Fruit fly (Drosophila melanogaster) whole organism, embryonic: ENCODE data around the gene ttm50.

Experiments
- B-H2 ChIP-seq: fragments of 200-800 bp; sonication (Bioruptor generic); optimal IDR thresholded peaks from 2 replicates; lab custom pipeline; 2018; ENCODE audit warnings: missing biosample characterization, mild to moderate bottlenecking, missing genetic modification characterization
- CG10431 ChIP-seq: fragments of 200-800 bp; sonication (Bioruptor generic); optimal IDR thresholded peaks from 3 replicates; lab custom pipeline; 2018; ENCODE audit warnings: missing biosample characterization, mild to moderate bottlenecking, missing genetic modification characterization
- CG11504 ChIP-seq: fragments of 200-800 bp; sonication (Bioruptor generic); optimal IDR thresholded peaks from 3 replicates; lab custom pipeline; 2019; ENCODE audit warnings: missing biosample characterization, mild to moderate bottlenecking, missing genetic modification characterization, moderate library complexity
- CG12299 ChIP-seq: fragments of 200-800 bp; sonication (Bioruptor generic); optimal IDR thresholded peaks from 2 replicates; lab custom pipeline; 2018; ENCODE audit warnings: missing biosample characterization, mild to moderate bottlenecking, missing genetic modification characterization
- CG13424 ChIP-seq: fragments of 200-800 bp; sonication (Bioruptor generic); optimal IDR thresholded peaks from 2 replicates; lab custom pipeline; 2019; ENCODE audit warnings: missing biosample characterization, mild to moderate bottlenecking, missing genetic modification characterization, moderate library complexity
- CG13894 ChIP-seq: fragments of 200-800 bp; sonication (Bioruptor generic); optimal IDR thresholded peaks from 3 replicates; lab custom pipeline; 2018; ENCODE audit warnings: missing biosample characterization, mild to moderate bottlenecking, missing genetic modification characterization, moderate library complexity
- CG14441 ChIP-seq: fragments of 200-800 bp; sonication (Bioruptor generic); IDR thresholded peaks from 2 replicates; pipeline ENCODE4 v1.3.6; 2022; ENCODE audit warnings: missing biosample characterization, missing genetic modification characterization
- CG1647 ChIP-seq: fragments of 200-800 bp; sonication (Bioruptor generic); optimal IDR thresholded peaks from 3 replicates; lab custom pipeline; 2016; ENCODE audit warnings: missing biosample characterization, missing genetic modification characterization
- CG17361 ChIP-seq: fragments of 200-800 bp; sonication (Bioruptor generic); IDR thresholded peaks from 3 replicates; pipeline ENCODE4 v1.3.6; 2022; ENCODE audit warnings: missing biosample characterization, missing genetic modification characterization
- CG18476 ChIP-seq: fragments of 200-800 bp; sonication (Bioruptor generic); optimal IDR thresholded peaks from 2 replicates; lab custom pipeline; 2016; ENCODE audit warnings: missing biosample characterization, mild to moderate bottlenecking, missing genetic modification characterization
- CG18599 ChIP-seq: fragments of 200-800 bp; sonication (Bioruptor generic); optimal IDR thresholded peaks from 3 replicates; lab custom pipeline; 2017; ENCODE audit warnings: missing biosample characterization, missing genetic modification characterization, mild to moderate bottlenecking, moderate library complexity, missing genetic modification reagents
- CG2120 ChIP-seq: fragments of 200-800 bp; sonication (Bioruptor generic); optimal IDR thresholded peaks from 3 replicates; lab custom pipeline; 2016; ENCODE audit warnings: missing biosample characterization, missing genetic modification characterization
- CG2678 ChIP-seq: fragments of 200-800 bp; sonication (Bioruptor generic); optimal IDR thresholded peaks from 3 replicates; lab custom pipeline; 2019; ENCODE audit warnings: missing biosample characterization, mild to moderate bottlenecking, missing genetic modification characterization, moderate library complexity
- CG32532 ChIP-seq: fragments of 200-800 bp; sonication (Bioruptor generic); IDR thresholded peaks from 2 replicates; pipeline ENCODE4 v1.3.6; 2022; ENCODE audit warnings: missing biosample characterization, missing genetic modification characterization
- CG33213 ChIP-seq: fragments of 200-800 bp; sonication (Bioruptor generic); optimal IDR thresholded peaks from 3 replicates; lab custom pipeline; 2016; ENCODE audit warnings: missing biosample characterization, missing genetic modification characterization
- CG7556 ChIP-seq: fragments of 200-800 bp; sonication (Bioruptor generic); optimal IDR thresholded peaks from 2 replicates; lab custom pipeline; 2017; ENCODE audit warnings: missing biosample characterization, mild to moderate bottlenecking, missing genetic modification characterization
- CG7839 ChIP-seq: fragments of 200-800 bp; sonication (Bioruptor generic); optimal IDR thresholded peaks from 3 replicates; lab custom pipeline; 2018; ENCODE audit warnings: missing biosample characterization, mild to moderate bottlenecking, missing genetic modification characterization, moderate library complexity
- CG9609 ChIP-seq: fragments of 200-800 bp; sonication (Bioruptor generic); optimal IDR thresholded peaks from 3 replicates; lab custom pipeline; 2016; ENCODE audit warnings: missing biosample characterization, missing genetic modification characterization
- CoRest ChIP-seq: fragments of 200-800 bp; sonication (Bioruptor generic); optimal IDR thresholded peaks from 3 replicates; lab custom pipeline; 2018; ENCODE audit warnings: missing biosample characterization, mild to moderate bottlenecking, missing genetic modification characterization, moderate library complexity
- Dad ChIP-seq: fragments of 200-800 bp; sonication (Bioruptor generic); optimal IDR thresholded peaks from 3 replicates; lab custom pipeline; 2016; ENCODE audit warnings: missing biosample characterization, missing genetic modification characterization
- Dbx ChIP-seq: fragments of 200-800 bp; sonication (Bioruptor generic); IDR thresholded peaks from 3 replicates; pipeline ENCODE4 v1.3.6; 2022; ENCODE audit warnings: missing biosample characterization, missing genetic modification characterization
- HLH3B ChIP-seq: fragments of 200-800 bp; sonication (Bioruptor generic); IDR thresholded peaks from 2 replicates; pipeline ENCODE4 v1.3.6; 2022; ENCODE audit warnings: missing biosample characterization, missing genetic modification characterization
- Med ChIP-seq: fragments of 200-800 bp; sonication (Bioruptor generic); peaks from one replicate; lab custom pipeline; 2016; ENCODE audit warnings: missing biosample characterization, missing genetic modification characterization, mild to moderate bottlenecking, inconsistent platforms, moderate library complexity
- Nf-YB ChIP-seq: fragments of 200-800 bp; sonication (Bioruptor generic); optimal IDR thresholded peaks from 3 replicates; lab custom pipeline; 2019; ENCODE audit warnings: missing biosample characterization, mild to moderate bottlenecking, missing genetic modification characterization, moderate library complexity
- NfI ChIP-seq: fragments of 200-800 bp; sonication (Bioruptor generic); optimal IDR thresholded peaks from 3 replicates; lab custom pipeline; 2018; ENCODE audit warnings: missing biosample characterization, mild to moderate bottlenecking, missing genetic modification characterization, moderate library complexity
- Ptx1 ChIP-seq: fragments of 200-800 bp; sonication (Bioruptor generic); IDR thresholded peaks from 2 replicates; pipeline ENCODE4 v1.3.6; 2022; ENCODE audit warnings: missing biosample characterization, missing genetic modification characterization
- Rfx ChIP-seq: fragments of 200-800 bp; sonication (Bioruptor generic); IDR thresholded peaks from 2 replicates; pipeline ENCODE4 v1.3.6; 2022; ENCODE audit warnings: missing biosample characterization, missing genetic modification characterization
- Scr ChIP-seq: fragments of 200-800 bp; sonication (Bioruptor generic); IDR thresholded peaks from 2 replicates; pipeline ENCODE4 v1.3.6; 2022; ENCODE audit warnings: missing biosample characterization, missing genetic modification characterization; ENCODE audit not compliant: partially characterized antibody
- Tbp ChIP-seq: fragments of >200 bp; optimal IDR thresholded peaks from 2 replicates; lab custom pipeline; 2018; ENCODE audit warnings: missing biosample characterization, missing genetic modification characterization
- abd-A ChIP-seq: fragments of 200-800 bp; sonication (Bioruptor generic); optimal IDR thresholded peaks from 3 replicates; lab custom pipeline; 2019; ENCODE audit warnings: missing biosample characterization, mild to moderate bottlenecking, missing genetic modification characterization, moderate library complexity
- aop ChIP-seq: fragments of 200-800 bp; sonication (Bioruptor generic); IDR thresholded peaks from 2 replicates; pipeline ENCODE4 v1.3.6; 2022; ENCODE audit warnings: missing biosample characterization, missing genetic modification characterization
- cad ChIP-seq: fragments of >200 bp; optimal IDR thresholded peaks from 2 replicates; lab custom pipeline; 2017; ENCODE audit warnings: missing biosample characterization, missing genetic modification characterization
- cwo ChIP-seq: fragments of 200-800 bp; sonication (Bioruptor generic); optimal IDR thresholded peaks from 3 replicates; lab custom pipeline; 2017; ENCODE audit warnings: missing biosample characterization, missing genetic modification characterization, mild to moderate bottlenecking, moderate library complexity, missing genetic modification reagents
- dmrt99B ChIP-seq: fragments of 200-800 bp; sonication (Bioruptor generic); optimal IDR thresholded peaks from 2 replicates; lab custom pipeline; 2018; ENCODE audit warnings: missing biosample characterization, mild to moderate bottlenecking, missing genetic modification characterization, moderate library complexity
- dysf ChIP-seq: fragments of 200-800 bp; sonication (Bioruptor generic); IDR thresholded peaks from 3 replicates; pipeline ENCODE4 v1.3.6; 2022; ENCODE audit warnings: missing biosample characterization, missing genetic modification characterization
- grau ChIP-seq: fragments of 200-800 bp; optimal IDR thresholded peaks from 3 replicates; lab custom pipeline; 2019; ENCODE audit warnings: missing biosample characterization, mild to moderate bottlenecking, missing genetic modification characterization, moderate library complexity
- insv ChIP-seq, 2 experiments: fragments of 200-800 bp; sonication (Bioruptor generic); optimal IDR thresholded peaks; 3 replicates each; lab custom pipeline; 2016 to 2018; ENCODE audit warnings: missing biosample characterization in 2 of 2, missing genetic modification characterization in 2 of 2
- kah ChIP-seq: fragments of 200-800 bp; sonication (Bioruptor generic); optimal IDR thresholded peaks from 2 replicates; lab custom pipeline; 2018; ENCODE audit warnings: missing biosample characterization, mild to moderate bottlenecking, missing genetic modification characterization
- lbe ChIP-seq: fragments of 200-800 bp; sonication (Bioruptor generic); optimal IDR thresholded peaks from 2 replicates; lab custom pipeline; 2016; ENCODE audit warnings: missing biosample characterization, mild to moderate bottlenecking, missing genetic modification characterization
- lmd ChIP-seq: fragments of 200-800 bp; sonication (Bioruptor generic); IDR thresholded peaks from 2 replicates; pipeline ENCODE4 v1.3.6; 2022; ENCODE audit warnings: missing biosample characterization, missing genetic modification characterization
- org-1 ChIP-seq: fragments of 200-800 bp; sonication (Bioruptor generic); optimal IDR thresholded peaks from 2 replicates; lab custom pipeline; 2017; ENCODE audit warnings: missing biosample characterization, missing genetic modification characterization
- pfk ChIP-seq: fragments of 200-800 bp; sonication (Bioruptor generic); optimal IDR thresholded peaks from 2 replicates; lab custom pipeline; 2018; ENCODE audit warnings: missing biosample characterization, mild to moderate bottlenecking, missing genetic modification characterization, moderate library complexity
- row ChIP-seq: fragments of 200-800 bp; sonication (Bioruptor generic); IDR thresholded peaks from 3 replicates; pipeline ENCODE4 v1.3.6; 2022; ENCODE audit warnings: missing biosample characterization, missing genetic modification characterization
- seq ChIP-seq: fragments of 200-800 bp; sonication (Bioruptor generic); IDR thresholded peaks from 2 replicates; pipeline ENCODE4 v1.3.6; 2022; ENCODE audit warnings: missing biosample characterization, missing genetic modification characterization
- sisA ChIP-seq: fragments of 200-800 bp; sonication (Bioruptor generic); IDR thresholded peaks from 2 replicates; pipeline ENCODE4 v1.3.6; 2022; ENCODE audit warnings: missing biosample characterization, missing genetic modification characterization
- slbo ChIP-seq: fragments of 200-800 bp; sonication (Bioruptor generic); IDR thresholded peaks from 2 replicates; pipeline ENCODE4 v1.3.6; 2022; ENCODE audit warnings: missing biosample characterization, missing genetic modification characterization
- trem ChIP-seq: fragments of 200-800 bp; optimal IDR thresholded peaks from 3 replicates; lab custom pipeline; 2019; ENCODE audit warnings: missing biosample characterization, mild to moderate bottlenecking, missing genetic modification characterization, moderate library complexity
- vvl ChIP-seq: fragments of 200-800 bp; sonication (Bioruptor generic); IDR thresholded peaks from 2 replicates; pipeline ENCODE4 v1.3.6; 2022; ENCODE audit warnings: missing biosample characterization, missing genetic modification characterization
- wor ChIP-seq: fragments of 200-800 bp; sonication (Bioruptor generic); IDR thresholded peaks from 2 replicates; pipeline ENCODE4 v1.3.6; 2022; ENCODE audit warnings: missing biosample characterization, missing genetic modification characterization

Gene ttm50

DNA sequence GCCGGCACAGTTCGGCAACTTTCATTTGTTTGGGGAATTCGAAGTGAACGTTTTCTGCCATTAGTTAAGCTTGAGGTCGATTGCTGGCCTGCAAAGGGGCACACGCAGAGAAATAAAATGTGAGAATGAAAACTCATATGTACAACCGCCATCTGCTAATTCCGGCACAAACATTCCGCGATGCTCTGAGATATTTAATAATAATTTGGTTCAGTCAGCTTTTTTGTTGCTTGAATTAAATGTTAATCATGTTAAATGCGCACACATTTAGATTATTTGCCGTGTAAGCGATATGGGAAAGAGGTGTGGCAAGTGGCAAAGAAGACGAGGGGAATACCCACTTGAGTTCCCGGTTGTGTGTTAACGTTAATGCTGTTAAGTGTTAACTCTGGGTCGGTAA lies 25.4 kb upstream of the ttm50 start (continued):
- TF ChIP-seq seq (GFP tag; lab: Robert Waterston, UW) = peak; percentile 17; the same call in 1 of the 2 replicates

DNA sequence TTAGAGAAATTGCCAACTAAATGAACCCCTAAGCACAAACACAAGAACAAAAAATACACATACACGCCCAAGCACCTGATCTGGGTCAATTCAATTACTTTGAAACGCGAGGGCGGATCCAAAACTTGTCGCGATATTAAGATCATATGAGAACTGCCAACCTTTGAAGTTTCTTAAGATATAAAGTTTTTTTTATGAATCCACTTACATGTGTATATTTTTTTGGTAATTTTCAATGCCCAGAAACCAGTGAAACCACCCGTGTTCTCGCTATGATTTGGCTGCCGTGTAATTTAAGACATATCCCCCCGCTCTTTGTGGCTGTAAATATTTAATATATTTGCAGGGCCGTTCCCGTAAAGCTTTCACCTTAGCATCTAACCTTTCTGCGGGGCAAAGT lies 17.7 kb upstream of the ttm50 start:
- TF ChIP-seq CG17361 (no peak), org-1 (GFP tag; lab: Kevin White, UChicago) (no peak), CG13424 (no peak), dysf (GFP tag; lab: Robert Waterston, UW) (peak; percentile 42; the same call in 1 of the 3 replicates), CoRest (tag; lab: Kevin White, UChicago) (no peak), insv (GFP tag; optimal IDR thresholded peaks at IDR 0.05; lab: Kevin White, UChicago) (no peak), CG7839 (peak; percentile 19), Tbp (GFP tag; lab: Kevin White, UChicago) (no peak), dmrt99B (peak; percentile 23), vvl (GFP tag; lab: Robert Waterston, UW) (no peak), trem (tag; lab: Kevin White, UChicago) (no peak), sisA (GFP tag; lab: Robert Waterston, UW) (peak; percentile 28), CG33213 (GFP tag; lab: Kevin White, UChicago) (no peak), pfk (no peak), CG1647 (GFP tag; lab: Kevin White, UChicago) (no peak), CG18599 (peak; percentile 52), CG2120 (peak; percentile 48), CG2678 (tag; lab: Kevin White, UChicago) (peak; percentile 35), Ptx1 (GFP tag; lab: Robert Waterston, UW) (peak; percentile 37; the same call in 1 of the 2 replicates), aop (GFP tag; lab: Robert Waterston, UW) (no peak), B-H2 (GFP tag; lab: Kevin White, UChicago) (no peak), CG7556 (GFP tag; lab: Kevin White, UChicago) (no peak), CG13894 (tag; lab: Kevin White, UChicago) (no peak), Scr (no peak), wor (GFP tag; lab: Robert Waterston, UW) (no peak), CG9609 (GFP tag; lab: Kevin White, UChicago) (no peak), grau (tag; lab: Kevin White, UChicago) (peak; percentile 19), slbo (GFP tag; lab: Robert Waterston, UW) (peak; percentile 52; the same call in 1 of the 2 replicates), CG10431 (GFP tag; lab: Kevin White, UChicago) (no peak), cad (no peak), Med (GFP tag; lab: Kevin White, UChicago) (peak; percentile 63), NfI (GFP tag; lab: Kevin White, UChicago) (no peak), Nf-YB (no peak), row (GFP tag; lab: Robert Waterston, UW) (peak; percentile 49), CG18476 (GFP tag; lab: Kevin White, UChicago) (peak; percentile 6), Dbx (no peak), CG12299 (tag; lab: Kevin White, UChicago) (no peak), cwo (GFP tag; lab: Kevin White, UChicago) (no peak), Rfx (GFP tag; lab: Robert Waterston, UW) (peak; percentile 44; the same call in 1 of the 2 replicates), kah (no peak), abd-A (tag; lab: Kevin White, UChicago) (no peak), Dad (GFP tag; lab: Kevin White, UChicago) (no peak), CG14441 (GFP tag; lab: Robert Waterston, UW) (0 out of 2 replicates have a peak, but pooled peaks have one; percentile 20), lmd (peak; percentile 27; the same call in 1 of the 2 replicates), HLH3B (peak; percentile 28; the same call in 1 of the 2 replicates), CG32532 (GFP tag; lab: Robert Waterston, UW) (peak; percentile 21; the same call in 1 of the 2 replicates), CG11504 (peak; percentile 38), lbe (GFP tag; lab: Kevin White, UChicago) (no peak)
